Worm (Caenorhabditis elegans): Measurements from ENCODE around the gene C01F6.14.

The C01F6.14 gene

ce11 chrIV:9146819-9147518, 43.0 kb upstream of the C01F6.14 start, which contains the start of the genes rpb-12 and aly-2 (continued):
- no peak for TF ChIP-seq ztf-11 (tag; optimal IDR thresholded peaks at IDR 0.05)
- no peak for TF ChIP-seq snpc-4 (tag; optimal IDR thresholded peaks at IDR 0.05)
- no peak for TF ChIP-seq nhr-28 (tag; optimal IDR thresholded peaks at IDR 0.05)
- peak; percentile 55 for TF ChIP-seq fkh-8 (tag; optimal IDR thresholded peaks at IDR 0.05)
- peak; percentile 59 for TF ChIP-seq skn-1 (tag; optimal IDR thresholded peaks at IDR 0.05)
- peak; percentile 8 for TF ChIP-seq zip-4 (GFP tag; optimal IDR thresholded peaks at IDR 0.05)
- TF ChIP-seq mab-9 (GFP tag; IDR thresholded peaks at IDR 0.05): no peak
- peak; percentile 78 for TF ChIP-seq rnt-1 (tag; optimal IDR thresholded peaks at IDR 0.05)
- TF ChIP-seq isw-1 (GFP tag; IDR thresholded peaks at IDR 0.05): peak; percentile 22
- peak; percentile 74 for TF ChIP-seq snu-23 (GFP tag; optimal IDR thresholded peaks at IDR 0.05)
- no peak for TF ChIP-seq nhr-11 (tag; optimal IDR thresholded peaks at IDR 0.05)
- TF ChIP-seq lin-35 (GFP tag; optimal IDR thresholded peaks at IDR 0.05): peak; percentile 78 to 88
- TF ChIP-seq nhr-84 (tag; optimal IDR thresholded peaks at IDR 0.05): no peak
- peak; percentile 67 for TF ChIP-seq lin-14 (GFP tag; optimal IDR thresholded peaks at IDR 0.05)
- TF ChIP-seq fkh-10 (GFP tag; optimal IDR thresholded peaks at IDR 0.05): no peak
- TF ChIP-seq swsn-7 (tag; optimal IDR thresholded peaks at IDR 0.05): peak; percentile 56
- TF ChIP-seq lin-13 (GFP tag; optimal IDR thresholded peaks at IDR 0.05): peak; percentile 30
- TF ChIP-seq aly-2 (tag; optimal IDR thresholded peaks at IDR 0.05): peak; percentile 59
- no peak for TF ChIP-seq grh-1 (GFP tag; IDR thresholded peaks at IDR 0.05)
- TF ChIP-seq jun-1 (tag; optimal IDR thresholded peaks at IDR 0.05): peak; percentile 57
- TF ChIP-seq unc-86 (tag; optimal IDR thresholded peaks at IDR 0.05): no peak
- TF ChIP-seq zag-1 (tag; optimal IDR thresholded peaks at IDR 0.05): no peak
- no peak for TF ChIP-seq C34B4.2 (tag; optimal IDR thresholded peaks at IDR 0.05)
- peak; percentile 39 for TF ChIP-seq F16B12.6 (tag; optimal IDR thresholded peaks at IDR 0.05)
- TF ChIP-seq C16A3.4 (tag; optimal IDR thresholded peaks at IDR 0.05): no peak
- peak; percentile 82 to 87 for TF ChIP-seq efl-1 (optimal IDR thresholded peaks at IDR 0.05)
- TF ChIP-seq efl-1 (GFP tag; optimal IDR thresholded peaks at IDR 0.05 in 1 of 2): peak; percentile 83 to 98
- no peak for TF ChIP-seq fkh-4 (tag; optimal IDR thresholded peaks at IDR 0.05; ENCODE audit: borderline replicate concordance)
- no peak for TF ChIP-seq aha-1 (tag; optimal IDR thresholded peaks at IDR 0.05)
- TF ChIP-seq ceh-8 (GFP tag; optimal IDR thresholded peaks at IDR 0.05): no peak
- TF ChIP-seq nhr-20 (tag; optimal IDR thresholded peaks at IDR 0.05): peak; percentile 57
- TF ChIP-seq ama-1 (optimal IDR thresholded peaks at IDR 0.05): no peak
- no peak for TF ChIP-seq nhr-47 (tag; optimal IDR thresholded peaks at IDR 0.05)
- TF ChIP-seq sox-4 (tag; optimal IDR thresholded peaks at IDR 0.05): no peak
- no peak for TF ChIP-seq lir-3 (tag; optimal IDR thresholded peaks at IDR 0.05; ENCODE audit: poor library complexity)
- TF ChIP-seq mep-1 (tag; optimal IDR thresholded peaks at IDR 0.05): peak; percentile 68
- TF ChIP-seq unc-130 (tag; optimal IDR thresholded peaks at IDR 0.05): peak; percentile 13
- TF ChIP-seq mdl-1 (tag; optimal IDR thresholded peaks at IDR 0.05): peak in 1 of 2 experiments; percentile 28
- no peak for TF ChIP-seq ceh-63 (GFP tag; optimal IDR thresholded peaks at IDR 0.05)
- TF ChIP-seq hpl-2 (GFP tag; optimal IDR thresholded peaks at IDR 0.05): no peak
- no peak for TF ChIP-seq ets-5 (GFP tag; IDR thresholded peaks at IDR 0.05)
- TF ChIP-seq nhr-19 (GFP tag; conservative IDR thresholded peaks at IDR 0.05): no peak; the same call in 1 of the 2 replicates
- no peak for TF ChIP-seq hlh-4 (tag; optimal IDR thresholded peaks at IDR 0.05)
- no peak for TF ChIP-seq hlh-17 (GFP tag; optimal IDR thresholded peaks at IDR 0.05; ENCODE audit: borderline replicate concordance)
- TF ChIP-seq egl-27 (tag; optimal IDR thresholded peaks at IDR 0.05): no peak

Data from whole organism, L1 larva.